Worm (Caenorhabditis elegans) whole organism, late embryonic: ENCODE results near the gene let-268.
A peak's percentile ranks its signal among the peaks of the same experiment; 100 is the strongest.
"Not testable (repeated sequence)": the region's sequence is repeated elsewhere in the genome, so short reads cannot be mapped to it uniquely, and the experiment has no call there.

Experiments
- C08G9.2 ChIP-seq: sonication (generic microtip); optimal IDR thresholded peaks from 2 replicates; lab custom pipeline; 2016; ENCODE audit warnings: mild to moderate bottlenecking, missing genetic modification characterization, moderate library complexity, missing compliant biosample characterization
- C38D4.7 ChIP-seq: fragments of 200-800 bp; sonication (Bioruptor generic); optimal IDR thresholded peaks from 2 replicates; lab custom pipeline; 2018; ENCODE audit warnings: mild to moderate bottlenecking, missing genetic modification characterization, moderate library complexity, missing compliant biosample characterization
- F13H6.1 ChIP-seq: sonication (generic microtip); optimal IDR thresholded peaks from 2 replicates; lab custom pipeline; 2016; ENCODE audit warnings: missing genetic modification characterization, missing compliant biosample characterization
- T23F11.4 ChIP-seq: fragments of 200-800 bp; sonication (Bioruptor generic); optimal IDR thresholded peaks from 2 replicates; lab custom pipeline; 2018; ENCODE audit warnings: mild to moderate bottlenecking, missing genetic modification characterization, missing compliant biosample characterization
- Y22D7AL.16 ChIP-seq: sonication (generic microtip); optimal IDR thresholded peaks from 2 replicates; lab custom pipeline; 2016; ENCODE audit warnings: missing genetic modification characterization, missing compliant biosample characterization
- ceh-14 ChIP-seq: sonication (generic microtip); optimal IDR thresholded peaks from 2 replicates; lab custom pipeline; 2016; ENCODE audit warnings: missing genotype, missing genetic modification characterization, missing compliant biosample characterization
- ceh-34 ChIP-seq: sonication (generic microtip); optimal IDR thresholded peaks from 2 replicates; lab custom pipeline; 2016; ENCODE audit warnings: mild to moderate bottlenecking, missing genetic modification characterization, missing compliant biosample characterization
- ceh-6 ChIP-seq: fragments of 200-800 bp; sonication (Bioruptor generic); optimal IDR thresholded peaks from 2 replicates; lab custom pipeline; 2018; ENCODE audit warnings: mild to moderate bottlenecking, missing genetic modification characterization, missing compliant biosample characterization
- elt-2 ChIP-seq: sonication (generic microtip); optimal IDR thresholded peaks from 2 replicates; lab custom pipeline; 2016; ENCODE audit warnings: missing genetic modification reagents, missing genetic modification characterization, missing compliant biosample characterization
- elt-4 ChIP-seq: sonication (generic microtip); optimal IDR thresholded peaks from 2 replicates; lab custom pipeline; 2016; ENCODE audit warnings: missing genetic modification characterization, missing compliant biosample characterization
- ets-4 ChIP-seq: sonication (generic microtip); optimal IDR thresholded peaks from 2 replicates; lab custom pipeline; 2016; ENCODE audit warnings: missing genetic modification characterization, missing compliant biosample characterization
- eyg-1 ChIP-seq: sonication (generic microtip); optimal IDR thresholded peaks from 2 replicates; lab custom pipeline; 2016; ENCODE audit warnings: missing genotype, missing genetic modification characterization, missing compliant biosample characterization
- fkh-10 ChIP-seq: fragments of 150-350 bp; optimal IDR thresholded peaks from 2 replicates; lab custom pipeline; 2014; ENCODE audit warnings: missing biosample characterization, missing genetic modification reagents, missing genetic modification characterization
- fkh-6 ChIP-seq: sonication (generic microtip); optimal IDR thresholded peaks from 2 replicates; lab custom pipeline; 2016; ENCODE audit warnings: missing genetic modification characterization, missing compliant biosample characterization
- hlh-8 ChIP-seq: sonication (generic microtip); optimal IDR thresholded peaks from 2 replicates; lab custom pipeline; 2016; ENCODE audit warnings: missing genotype, missing genetic modification characterization, missing compliant biosample characterization
- lin-11 ChIP-seq: fragments of 200-800 bp; sonication (Bioruptor generic); optimal IDR thresholded peaks from 2 replicates; lab custom pipeline; 2018; ENCODE audit warnings: mild to moderate bottlenecking, missing genetic modification characterization, missing compliant biosample characterization
- madf-2 ChIP-seq: sonication (generic microtip); optimal IDR thresholded peaks from 2 replicates; lab custom pipeline; 2017; ENCODE audit warnings: missing genetic modification characterization, missing compliant biosample characterization
- nfya-1 ChIP-seq: sonication (generic microtip); optimal IDR thresholded peaks from 2 replicates; lab custom pipeline; 2017; ENCODE audit warnings: missing genetic modification characterization, mild to moderate bottlenecking, missing compliant biosample characterization, antibody characterized with exemption, moderate library complexity
- nhr-11 ChIP-seq: fragments of 150-350 bp; optimal IDR thresholded peaks from 2 replicates; lab custom pipeline; 2014; ENCODE audit warnings: missing biosample characterization, missing genetic modification characterization
- nhr-232 ChIP-seq: sonication (generic microtip); optimal IDR thresholded peaks from 2 replicates; lab custom pipeline; 2016; ENCODE audit warnings: missing genetic modification characterization, missing compliant biosample characterization
- pat-9 ChIP-seq: fragments of 200-800 bp; sonication (Bioruptor generic); optimal IDR thresholded peaks from 2 replicates; lab custom pipeline; 2018; ENCODE audit warnings: mild to moderate bottlenecking, missing genetic modification characterization, moderate library complexity, missing compliant biosample characterization
- pax-1 ChIP-seq: fragments of 150-350 bp; optimal IDR thresholded peaks from 2 replicates; lab custom pipeline; 2014; ENCODE audit warnings: missing biosample characterization, missing genetic modification characterization
- pha-4 ChIP-seq: fragments of 150-350 bp; optimal IDR thresholded peaks from 2 replicates; lab custom pipeline; 2018; ENCODE audit warnings: missing biosample characterization, missing genetic modification reagents, missing genetic modification characterization
- pros-1 ChIP-seq: fragments of 150-350 bp; optimal IDR thresholded peaks from 2 replicates; lab custom pipeline; 2014; ENCODE audit warnings: missing biosample characterization, missing genetic modification reagents, missing genetic modification characterization
- rnt-1 ChIP-seq: sonication (generic microtip); optimal IDR thresholded peaks from 2 replicates; lab custom pipeline; 2016; ENCODE audit warnings: missing genetic modification characterization, missing compliant biosample characterization
- sox-4 ChIP-seq: sonication (generic microtip); optimal IDR thresholded peaks from 2 replicates; lab custom pipeline; 2017; ENCODE audit warnings: mild to moderate bottlenecking, missing genetic modification characterization, inconsistent platforms, missing compliant biosample characterization
- tbx-2 ChIP-seq: sonication (generic microtip); optimal IDR thresholded peaks from 2 replicates; lab custom pipeline; 2016; ENCODE audit warnings: missing genetic modification characterization, missing compliant biosample characterization
- tbx-7 ChIP-seq: sonication (generic microtip); optimal IDR thresholded peaks from 2 replicates; lab custom pipeline; 2016; ENCODE audit warnings: missing genotype, missing genetic modification characterization, missing compliant biosample characterization
- unc-3 ChIP-seq, 2 experiments: fragments of 200-800 bp in 1 of 2; sonication (Bioruptor generic) in 1 of 2; sonication (generic microtip) in 1 of 2; conservative IDR thresholded peaks in 1 of 2; optimal IDR thresholded peaks in 1 of 2; 2 replicates each; pipeline versions ENCODE4 v1.3.6 to Lab custom; 2016 to 2022; ENCODE audit warnings: missing compliant biosample characterization in 2 of 2, missing genetic modification characterization in 2 of 2, missing genetic modification reagents in 1 of 2
- unc-55 ChIP-seq: sonication (generic microtip); optimal IDR thresholded peaks from 2 replicates; lab custom pipeline; 2017; ENCODE audit warnings: missing biosample characterization, missing genetic modification reagents, missing genetic modification characterization
- unc-86 ChIP-seq: sonication (generic microtip); optimal IDR thresholded peaks from 2 replicates; lab custom pipeline; 2016; ENCODE audit warnings: missing genetic modification characterization, missing compliant biosample characterization
- zip-5 ChIP-seq: sonication (generic microtip); optimal IDR thresholded peaks from 2 replicates; lab custom pipeline; 2016; ENCODE audit warnings: missing genetic modification characterization, missing compliant biosample characterization

The let-268 gene

DNA sequence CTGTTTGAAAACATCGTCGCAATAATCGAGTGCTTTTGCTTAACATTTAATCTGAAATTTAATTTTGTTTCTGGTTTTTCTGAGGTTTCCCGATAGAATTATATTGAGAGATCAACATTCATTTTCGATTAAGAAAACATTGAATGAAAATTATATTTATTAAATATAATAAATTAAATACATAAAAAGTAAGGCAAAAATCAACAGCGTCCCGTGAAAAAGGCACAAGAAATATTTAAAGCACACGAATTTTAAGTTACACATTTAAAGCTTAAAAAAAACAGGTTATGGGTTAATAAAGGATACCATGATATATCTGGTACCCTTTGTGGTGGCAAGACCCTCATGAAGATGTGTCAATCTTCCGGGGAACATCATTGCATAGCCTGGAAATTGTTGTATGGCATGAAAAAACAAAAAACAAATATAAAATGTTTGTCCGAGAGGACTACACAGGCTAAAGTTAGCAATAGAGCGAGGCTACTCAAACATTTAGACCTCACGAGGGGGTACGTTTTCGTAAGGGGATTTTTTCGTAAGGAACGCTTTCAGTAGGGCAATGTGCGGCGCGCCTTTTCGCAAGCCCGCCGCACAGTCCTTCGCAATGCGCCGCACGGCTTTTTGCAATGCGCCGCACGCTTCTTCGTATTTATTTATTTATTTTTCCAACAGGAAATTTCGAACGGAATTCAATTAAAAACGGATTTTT lies 6.5 kb downstream of the let-268 start, which contains the start of gene mtcu-2 (continued):
- TF ChIP-seq F13H6.1 (tag; lab: Kevin White, UChicago) (peak; percentile 32), unc-3 (GFP tag; conservative IDR thresholded peaks at IDR 0.05; lab: Robert Waterston, UW) (peak; percentile 83), tbx-7 (tag; lab: Kevin White, UChicago) (peak; percentile 16), ceh-34 (tag; lab: Kevin White, UChicago) (peak; percentile 54), unc-86 (tag; lab: Kevin White, UChicago) (peak; percentile 2), tbx-2 (tag; lab: Kevin White, UChicago) (peak; percentile 75), nfya-1 (tag; lab: Kevin White, UChicago) (peak; percentile 76), elt-2 (tag; lab: Kevin White, UChicago) (peak; percentile 36), ets-4 (tag; lab: Kevin White, UChicago) (peak; percentile 74)
- TF ChIP-seq unc-3 (tag; optimal IDR thresholded peaks at IDR 0.05; lab: Kevin White, UChicago): not testable (repeated sequence)

DNA sequence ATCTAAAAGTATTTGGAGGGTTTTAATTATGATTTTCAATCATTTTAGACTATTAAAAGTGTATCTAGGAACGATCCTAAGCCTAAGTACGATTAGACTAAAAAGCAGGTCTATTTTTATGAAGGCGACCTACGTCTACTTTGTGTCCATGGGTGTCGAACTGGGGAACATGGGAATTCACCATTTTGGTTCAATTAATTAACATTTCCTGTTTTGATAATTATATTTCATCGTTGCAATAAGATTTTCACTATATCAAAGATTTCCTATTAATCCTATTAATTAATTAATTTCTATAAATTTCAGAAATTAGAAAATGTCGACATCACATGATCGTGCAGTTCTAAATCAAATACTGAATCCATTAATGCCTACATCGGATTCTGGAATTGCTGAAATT lies 9.9 kb downstream of the let-268 start, which contains the start of gene ttc-36:
TSS of gene ttc-36 (plus strand) at position 301 of the 400 bp plus-strand sequence.
- TF ChIP-seq elt-4: no peak
- no peak for TF ChIP-seq fkh-6 (tag; lab: Kevin White, UChicago)
- TF ChIP-seq hlh-8 (tag; lab: Kevin White, UChicago): no peak
- no peak for TF ChIP-seq ceh-6 (GFP tag; lab: Kevin White, UChicago)
- TF ChIP-seq ceh-14 (tag; lab: Kevin White, UChicago): no peak
- no peak for TF ChIP-seq lin-11
- no peak for TF ChIP-seq Y22D7AL.16 (tag; lab: Kevin White, UChicago)
- no peak for TF ChIP-seq nhr-11
- TF ChIP-seq nhr-232 (tag; lab: Kevin White, UChicago): no peak
- TF ChIP-seq C08G9.2 (tag; lab: Kevin White, UChicago): no peak

DNA sequence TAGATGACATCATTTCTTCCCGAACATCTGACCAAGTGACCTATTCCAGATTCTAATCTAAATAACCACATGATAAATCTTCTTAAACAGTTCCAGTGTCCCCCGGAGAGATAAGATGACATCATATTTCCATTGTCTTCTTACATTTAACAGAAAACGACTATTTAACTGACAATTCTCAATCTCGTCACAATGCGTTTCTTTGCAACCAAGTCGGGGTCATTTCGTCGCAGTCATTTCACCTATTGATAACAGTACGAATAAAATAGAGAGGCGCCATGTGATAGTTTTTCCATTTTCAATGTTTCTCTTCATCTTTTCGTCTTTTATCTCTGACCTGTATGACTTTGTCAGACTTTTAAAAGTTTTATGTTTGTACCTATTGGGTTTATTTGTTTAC lies 10.7 kb downstream of the let-268 start:
- TF ChIP-seq eyg-1 (no peak), pat-9 (tag; lab: Kevin White, UChicago) (no peak), pax-1 (tag; lab: Kevin White, UChicago) (no peak), T23F11.4 (GFP tag; lab: Kevin White, UChicago) (no peak)
- TF ChIP-seq, all 69 proteins: peak for 0

DNA sequence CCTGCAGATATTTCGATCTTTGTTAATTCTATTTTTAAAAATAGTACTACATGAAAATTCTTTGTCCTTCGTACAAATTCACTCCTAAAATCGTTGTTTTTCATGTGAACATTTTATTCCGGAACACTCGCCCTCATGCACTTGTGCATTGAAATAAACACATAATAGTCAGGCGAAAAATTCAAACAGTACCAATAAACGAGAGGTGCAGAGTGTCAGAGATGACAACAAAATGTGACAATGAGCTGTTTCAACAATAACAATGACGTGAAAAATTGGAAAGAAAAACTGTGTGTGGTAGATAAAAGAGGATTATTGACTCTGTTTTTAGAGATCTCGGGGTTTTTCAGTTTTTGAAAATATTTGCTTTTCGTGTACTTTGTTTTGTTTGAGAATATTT lies 11.6 kb downstream of the let-268 start, which contains the start of gene F52H3.6:
TSS of gene F52H3.6 (minus strand) at position 228 of the 400 bp plus-strand sequence.
- TF ChIP-seq zip-5 (tag; lab: Kevin White, UChicago): no peak
- no peak for TF ChIP-seq C08G9.2 (tag; lab: Kevin White, UChicago)
- no peak for TF ChIP-seq pros-1 (tag; lab: Kevin White, UChicago)
- no peak for TF ChIP-seq elt-4
- TF ChIP-seq ets-4 (tag; lab: Kevin White, UChicago): no peak

DNA sequence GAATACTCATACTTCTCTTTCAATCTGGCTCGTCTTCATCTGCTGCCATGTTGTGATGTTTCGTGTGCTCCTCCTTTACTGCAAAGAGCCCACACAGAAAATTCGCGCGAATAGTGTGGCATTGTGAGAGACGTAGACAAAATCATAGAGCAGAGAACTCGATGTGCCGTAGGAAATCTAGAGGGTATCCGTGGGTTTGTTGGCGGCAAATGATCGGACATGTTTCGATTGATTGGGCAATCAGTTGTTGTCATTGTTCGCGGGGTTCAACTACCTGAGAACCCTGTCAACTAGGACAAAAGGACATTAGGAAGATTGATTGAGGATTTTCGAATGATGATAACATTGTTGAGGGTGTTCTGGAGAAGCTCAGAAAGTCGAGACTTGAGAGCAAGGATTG lies 14.7 kb downstream of the let-268 start:
- TF ChIP-seq pha-4 (tag; lab: Kevin White, UChicago): no peak
- no peak for TF ChIP-seq sox-4 (tag; lab: Kevin White, UChicago)
- no peak for TF ChIP-seq madf-2 (tag; lab: Kevin White, UChicago)
- no peak for TF ChIP-seq C38D4.7
- TF ChIP-seq fkh-10 (GFP tag; lab: Kevin White, UChicago): no peak
- TF ChIP-seq rnt-1 (tag; lab: Kevin White, UChicago): peak; percentile 35
- TF ChIP-seq unc-55: peak; percentile 93
